Fruit fly (Drosophila melanogaster) Kc167 (cell line): Measurements from ENCODE around the gene CG32817.

Experiments used
- Myc ChIP-seq: fragments of >200 bp; optimal IDR thresholded peaks from 2 replicates; lab custom pipeline; 2017; ENCODE audit warnings: missing external identifiers
- Sin3A ChIP-seq: fragments of >200 bp; optimal IDR thresholded peaks from 2 replicates; lab custom pipeline; 2018; ENCODE audit warnings: missing external identifiers
- h ChIP-seq: fragments of >200 bp; optimal IDR thresholded peaks from 3 replicates; lab custom pipeline; 2018; ENCODE audit warnings: missing external identifiers
- insv ChIP-seq: fragments of >200 bp; optimal IDR thresholded peaks from 3 replicates; lab custom pipeline; 2018; ENCODE audit warnings: missing external identifiers
- psq ChIP-seq: fragments of >200 bp; optimal IDR thresholded peaks from 2 replicates; lab custom pipeline; 2017; ENCODE audit warnings: missing external identifiers
- ttk ChIP-seq: sonication (Bioruptor generic); optimal IDR thresholded peaks from 2 replicates; lab custom pipeline; 2017; ENCODE audit warnings: missing external identifiers

The CG32817 gene

DNA sequence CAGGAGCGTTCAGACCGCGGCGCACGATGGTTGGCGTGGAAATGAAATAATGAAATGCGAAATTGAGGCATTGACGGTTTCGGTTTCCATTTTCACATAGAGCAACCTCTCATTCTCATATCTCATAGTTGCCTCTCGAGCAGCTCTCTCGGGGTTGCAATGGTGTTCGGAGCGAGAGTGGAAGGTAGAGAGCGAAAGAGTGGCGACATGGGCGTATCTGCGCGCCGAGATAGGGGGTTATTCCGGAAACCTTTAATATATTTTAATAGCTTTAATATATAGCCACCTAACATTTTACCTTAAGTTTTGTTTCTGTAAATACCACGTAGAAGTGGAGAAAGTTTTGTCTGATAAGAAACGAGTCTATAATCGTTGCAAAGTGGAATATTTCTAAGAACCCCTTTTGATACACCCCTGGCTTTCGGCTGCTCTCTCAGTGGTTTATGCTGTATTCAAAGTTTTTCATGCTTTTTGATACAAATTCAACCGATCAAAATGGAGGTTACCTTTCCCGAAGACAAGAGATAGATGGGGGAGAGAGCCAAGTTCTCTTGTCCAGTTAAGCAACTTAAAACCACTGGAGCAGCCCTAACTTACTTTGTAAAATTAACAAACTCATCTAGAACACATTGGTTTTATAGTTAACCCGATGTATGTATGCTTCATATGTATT is 44.4 kb downstream of the CG32817 start, which contains the start of gene elav:
elav (minus strand) TSS at position 48 of the 673 bp plus-strand sequence.
- TF ChIP-seq ttk = no peak
- TF ChIP-seq insv (lab: Kevin White, UChicago) = no peak
- no peak for TF ChIP-seq Sin3A (lab: Kevin White, UChicago)
- no peak for TF ChIP-seq Myc (lab: Kevin White, UChicago)
- no peak for TF ChIP-seq h (lab: Kevin White, UChicago)
- no peak for TF ChIP-seq psq

DNA sequence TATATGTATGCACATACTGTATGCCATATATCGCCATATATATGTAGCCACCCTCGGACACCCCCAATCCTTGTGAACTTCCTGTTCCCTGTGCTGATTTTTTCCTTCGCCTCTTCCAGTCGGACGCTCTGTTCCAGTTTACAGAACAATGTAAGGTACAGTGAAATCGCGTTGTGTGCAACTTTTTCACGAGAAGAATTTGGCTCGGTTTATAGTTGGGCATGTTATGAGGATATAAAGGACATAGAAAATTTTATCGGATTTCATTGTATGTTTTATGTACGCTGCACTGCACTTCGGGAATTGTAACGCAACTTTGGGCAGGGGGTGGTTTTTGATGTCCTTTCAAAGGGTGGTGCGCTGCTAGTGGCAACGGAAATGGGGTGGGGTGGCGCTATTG is 45.5 kb downstream of the CG32817 start:
- TF ChIP-seq ttk (no peak), Sin3A (lab: Kevin White, UChicago) (no peak), insv (lab: Kevin White, UChicago) (no peak), psq (no peak), Myc (lab: Kevin White, UChicago) (no peak), h (lab: Kevin White, UChicago) (no peak)

DNA sequence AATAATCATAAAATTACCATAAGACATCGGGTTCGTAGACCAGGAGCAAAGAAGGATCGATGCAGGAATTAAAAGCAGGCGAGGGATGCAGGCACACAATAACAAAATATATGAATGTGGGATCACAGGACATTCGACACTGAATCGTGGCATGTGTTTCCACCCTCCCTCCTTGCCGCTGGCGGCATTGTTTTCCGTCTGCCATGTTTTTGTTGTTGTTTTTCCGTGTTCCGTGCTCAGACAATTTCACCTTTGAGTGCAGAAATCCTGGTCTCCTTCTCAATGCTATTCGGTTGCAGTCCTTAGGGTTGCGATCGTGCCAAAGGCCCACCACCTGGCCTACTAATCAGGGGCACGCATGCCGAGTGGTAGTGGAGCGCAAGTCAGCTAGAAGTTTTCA is 46.7 kb downstream of the CG32817 start:
- TF ChIP-seq ttk (no peak), Myc (lab: Kevin White, UChicago) (no peak), Sin3A (lab: Kevin White, UChicago) (no peak), insv (lab: Kevin White, UChicago) (no peak), h (lab: Kevin White, UChicago) (no peak), psq (no peak)

DNA sequence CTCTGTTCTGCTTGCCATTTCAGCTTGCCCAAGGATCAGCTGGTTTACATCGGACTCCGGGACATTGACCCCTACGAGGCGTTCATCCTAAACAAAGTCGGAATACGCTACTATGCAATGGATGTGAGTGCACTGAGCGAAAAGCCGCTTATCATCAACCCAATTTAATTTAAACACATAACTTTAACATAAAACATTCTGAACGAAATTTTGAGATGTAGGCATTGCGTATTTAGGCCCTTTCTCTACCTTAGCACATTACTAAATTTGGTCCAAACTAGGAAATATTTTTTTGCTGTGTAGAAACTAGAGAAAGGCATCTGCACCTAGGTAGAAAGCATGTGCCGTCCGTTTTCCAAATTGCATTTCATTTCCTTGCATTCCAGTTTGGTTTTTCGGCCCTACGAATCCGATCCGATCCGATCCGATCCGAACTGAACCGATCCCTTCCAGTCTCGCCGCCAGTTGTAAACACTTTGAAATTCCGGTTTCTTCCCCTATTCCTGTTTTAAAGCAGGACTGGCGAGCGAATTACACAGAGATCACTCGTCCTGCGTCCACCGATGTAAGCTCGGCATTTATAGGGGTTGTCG is 47.7 kb downstream of the CG32817 start:
- TF ChIP-seq h (lab: Kevin White, UChicago) (no peak), Sin3A (lab: Kevin White, UChicago) (no peak), insv (lab: Kevin White, UChicago) (no peak), Myc (lab: Kevin White, UChicago) (no peak), psq (no peak), ttk (no peak)
